ENCODE assay signal across 1 fruit fly cellular context in genomic region chr2L:13086712-13087111, dm6.
TF ChIP-seq lines count a peak whose summit lies in the region.

No protein-coding gene starts in this region.

TF ChIP-seq in whole organism, prepupa, 60 proteins besides CTCF, POLR2A, EP300 and RAD21 (continued from another document):
- no peak for TF ChIP-seq CG4318 (GFP tag; optimal IDR thresholded peaks at IDR 0.05; lab: Kevin White, UChicago)
- peak; percentile 12 for TF ChIP-seq CG10631 (GFP tag; optimal IDR thresholded peaks at IDR 0.05; lab: Kevin White, UChicago)
- no peak for TF ChIP-seq Ets96B (tag; optimal IDR thresholded peaks at IDR 0.05; lab: Kevin White, UChicago)
- no peak for TF ChIP-seq CG11294 (GFP tag; IDR thresholded peaks at IDR 0.05; lab: Robert Waterston, UW)
- peak; percentile 34 for TF ChIP-seq OdsH (GFP tag; optimal IDR thresholded peaks at IDR 0.05; lab: Kevin White, UChicago)
- TF ChIP-seq Gug (GFP tag; IDR thresholded peaks at IDR 0.05; lab: Robert Waterston, UW), result no peak
- TF ChIP-seq Hr39 (GFP tag; optimal IDR thresholded peaks at IDR 0.05; lab: Kevin White, UChicago), result peak; percentile 45
- no peak for TF ChIP-seq Sox15 (GFP tag; optimal IDR thresholded peaks at IDR 0.05; lab: Kevin White, UChicago)
- TF ChIP-seq CG8632 (GFP tag; optimal IDR thresholded peaks at IDR 0.05; lab: Kevin White, UChicago), result peak; percentile 0
- peak; percentile 15 for TF ChIP-seq achi (GFP tag; optimal IDR thresholded peaks at IDR 0.05; lab: Kevin White, UChicago)
- no peak for TF ChIP-seq CG7368 (GFP tag; optimal IDR thresholded peaks at IDR 0.05; lab: Kevin White, UChicago)
- TF ChIP-seq acj6 (GFP tag; optimal IDR thresholded peaks at IDR 0.05; lab: Kevin White, UChicago), result peak; percentile 45
- no peak for TF ChIP-seq Ets21C (GFP tag; optimal IDR thresholded peaks at IDR 0.05; lab: Kevin White, UChicago)
- peak; percentile 23 for TF ChIP-seq Sox14 (GFP tag; optimal IDR thresholded peaks at IDR 0.05; lab: Kevin White, UChicago)
- no peak for TF ChIP-seq fd59A (GFP tag; optimal IDR thresholded peaks at IDR 0.05; lab: Kevin White, UChicago)
- no peak for TF ChIP-seq Eip93F (GFP tag; optimal IDR thresholded peaks at IDR 0.05; lab: Kevin White, UChicago)
- TF ChIP-seq Eip75B (GFP tag; optimal IDR thresholded peaks at IDR 0.05; lab: Kevin White, UChicago), result peak; percentile 13
- TF ChIP-seq fd85E (GFP tag; optimal IDR thresholded peaks at IDR 0.05; lab: Kevin White, UChicago), result no peak
- TF ChIP-seq CG9139 (GFP tag; optimal IDR thresholded peaks at IDR 0.05; lab: Kevin White, UChicago), result no peak
- TF ChIP-seq Eip78C (GFP tag; lab: Kevin White, UChicago), result peak; percentile 75
- no peak for TF ChIP-seq CG8319 (GFP tag; optimal IDR thresholded peaks at IDR 0.05; lab: Kevin White, UChicago)
- TF ChIP-seq pdm3 (GFP tag; optimal IDR thresholded peaks at IDR 0.05; lab: Kevin White, UChicago), result peak; percentile 8
- no peak for TF ChIP-seq CG16779 (tag; optimal IDR thresholded peaks at IDR 0.05; lab: Kevin White, UChicago)
- TF ChIP-seq Smox (GFP tag; optimal IDR thresholded peaks at IDR 0.05; lab: Kevin White, UChicago), result peak; percentile 37
- no peak for TF ChIP-seq CG8119 (GFP tag; IDR thresholded peaks at IDR 0.05; lab: Robert Waterston, UW)
